Worm (Caenorhabditis elegans): Measurements from ENCODE around the gene mcm-5.

Gene mcm-5

ce11 chrIII:4280215-4281173 is 10.6 kb downstream of the mcm-5 start, which contains the start of gene sup-26 (continued):
- TF ChIP-seq nhr-12 (tag; optimal IDR thresholded peaks at IDR 0.05) = no peak

ce11 chrIII:4278203-4278602 is 12.9 kb downstream of the mcm-5 start:
- TF ChIP-seq efl-1 (optimal IDR thresholded peaks at IDR 0.05) (no peak), efl-1 (GFP tag; optimal IDR thresholded peaks at IDR 0.05 in 1 of 2) (peak in 1 of 2 experiments; percentile 92), unc-62 (GFP tag; optimal IDR thresholded peaks at IDR 0.05) (no peak), nhr-28 (tag; optimal IDR thresholded peaks at IDR 0.05) (no peak), Y116A8C.19 (tag; optimal IDR thresholded peaks at IDR 0.05; ENCODE audit: borderline replicate concordance) (no peak), pqm-1 (tag; optimal IDR thresholded peaks at IDR 0.05) (no peak), sup-37 (GFP tag; optimal IDR thresholded peaks at IDR 0.05) (no peak)

ce11 chrIII:4277762-4278161 is 13.3 kb downstream of the mcm-5 start:
- TF ChIP-seq ceh-82 (tag; optimal IDR thresholded peaks at IDR 0.05) (no peak), unc-86 (tag; optimal IDR thresholded peaks at IDR 0.05) (no peak), ama-1 (optimal IDR thresholded peaks at IDR 0.05) (no peak), ztf-4 (tag; optimal IDR thresholded peaks at IDR 0.05) (no peak), efl-1 (optimal IDR thresholded peaks at IDR 0.05) (no peak), efl-1 (GFP tag; optimal IDR thresholded peaks at IDR 0.05 in 1 of 2) (no peak), vab-15 (tag; optimal IDR thresholded peaks at IDR 0.05) (no peak), tbx-2 (tag; optimal IDR thresholded peaks at IDR 0.05) (no peak), snu-23 (GFP tag; optimal IDR thresholded peaks at IDR 0.05) (no peak), zag-1 (tag; optimal IDR thresholded peaks at IDR 0.05) (no peak), nhr-19 (GFP tag; conservative IDR thresholded peaks at IDR 0.05) (no peak), blmp-1 (tag; optimal IDR thresholded peaks at IDR 0.05) (no peak), lir-3 (tag; optimal IDR thresholded peaks at IDR 0.05; ENCODE audit: poor library complexity) (no peak), sptf-1 (tag; optimal IDR thresholded peaks at IDR 0.05) (no peak), nhr-84 (tag; optimal IDR thresholded peaks at IDR 0.05) (no peak), nhr-71 (tag; optimal IDR thresholded peaks at IDR 0.05) (no peak), hpl-2 (GFP tag; optimal IDR thresholded peaks at IDR 0.05) (no peak), nhr-90 (tag; optimal IDR thresholded peaks at IDR 0.05; ENCODE audit: poor library complexity) (no peak), mdl-1 (tag; optimal IDR thresholded peaks at IDR 0.05) (no peak)

- no peak for TF ChIP-seq pqm-1 (tag; optimal IDR thresholded peaks at IDR 0.05)
- TF ChIP-seq tlp-1 (tag; optimal IDR thresholded peaks at IDR 0.05) = no peak
- no peak for TF ChIP-seq nhr-12 (tag; optimal IDR thresholded peaks at IDR 0.05)
- TF ChIP-seq ceh-63 (GFP tag; optimal IDR thresholded peaks at IDR 0.05) = no peak
- no peak for TF ChIP-seq ama-1 (optimal IDR thresholded peaks at IDR 0.05)
- TF ChIP-seq efl-3 (GFP tag; optimal IDR thresholded peaks at IDR 0.05) = no peak
- TF ChIP-seq jun-1 (tag; optimal IDR thresholded peaks at IDR 0.05) = no peak
- no peak for TF ChIP-seq lsy-2 (tag; optimal IDR thresholded peaks at IDR 0.05)
- TF ChIP-seq tbx-2 (tag; optimal IDR thresholded peaks at IDR 0.05) = no peak
- TF ChIP-seq ztf-4 (tag; optimal IDR thresholded peaks at IDR 0.05) = no peak
- no peak for TF ChIP-seq elt-3 (tag; optimal IDR thresholded peaks at IDR 0.05)
- TF ChIP-seq mdl-1 (tag; optimal IDR thresholded peaks at IDR 0.05) = no peak
- no peak for TF ChIP-seq nhr-90 (tag; optimal IDR thresholded peaks at IDR 0.05; ENCODE audit: poor library complexity)
- TF ChIP-seq lin-39 (tag; optimal IDR thresholded peaks at IDR 0.05) = no peak
- no peak for TF ChIP-seq C34B4.2 (tag; optimal IDR thresholded peaks at IDR 0.05)
- no peak for TF ChIP-seq nhr-71 (tag; optimal IDR thresholded peaks at IDR 0.05)
- no peak for TF ChIP-seq aly-2 (tag; optimal IDR thresholded peaks at IDR 0.05)
- TF ChIP-seq nhr-11 (tag; optimal IDR thresholded peaks at IDR 0.05) = no peak
- TF ChIP-seq C16A3.4 (tag; optimal IDR thresholded peaks at IDR 0.05) = no peak
Measured at ce11 chrIII:4276277-4276676, 14.8 kb downstream of the mcm-5 start.
